Worm (Caenorhabditis elegans) whole organism, young adult: ENCODE measurements around the gene W06D11.3.
A peak's percentile ranks its signal among the peaks of the same experiment; 100 is the strongest.

ENCODE experiments used
- B0019.2 ChIP-seq: fragments of 200-800 bp; sonication (Bioruptor generic); conservative IDR thresholded peaks from 2 replicates; pipeline ENCODE4 v1.3.6; 2022; ENCODE audit warnings: missing genetic modification reagents, missing genetic modification characterization, missing compliant biosample characterization
- B0035.1 ChIP-seq: sonication (generic microtip); optimal IDR thresholded peaks from 2 replicates; lab custom pipeline; 2016; ENCODE audit warnings: missing genetic modification characterization, mild to moderate bottlenecking, missing compliant biosample characterization, missing genotype, missing genetic modification reagents
- B0261.1 ChIP-seq: sonication (generic microtip); optimal IDR thresholded peaks from 2 replicates; lab custom pipeline; 2016; ENCODE audit warnings: mild to moderate bottlenecking, missing genetic modification characterization, moderate library complexity, missing compliant biosample characterization
- C06A6.2 ChIP-seq: fragments of 200-800 bp; sonication (Bioruptor generic); conservative IDR thresholded peaks from 2 replicates; pipeline ENCODE4 v1.3.6; 2022; ENCODE audit warnings: missing genetic modification characterization, missing compliant biosample characterization
- C17E4.6 ChIP-seq: fragments of 200-800 bp; sonication (Bioruptor generic); IDR thresholded peaks from 2 replicates; pipeline ENCODE4 v1.3.6; 2022; ENCODE audit warnings: missing genetic modification reagents, missing genetic modification characterization, missing compliant biosample characterization
- D2030.7 ChIP-seq: fragments of 200-800 bp; sonication (Bioruptor generic); IDR thresholded peaks from 2 replicates; pipeline ENCODE4 v1.3.6; 2022; ENCODE audit warnings: missing genetic modification reagents, missing genetic modification characterization, missing compliant biosample characterization
- F10E7.11 ChIP-seq: sonication (generic microtip); optimal IDR thresholded peaks from 2 replicates; lab custom pipeline; 2017; ENCODE audit warnings: mild to moderate bottlenecking, missing genetic modification characterization, moderate library complexity, missing compliant biosample characterization
- F33H1.4 ChIP-seq: fragments of 200-800 bp; sonication (Bioruptor generic); IDR thresholded peaks from 2 replicates; pipeline ENCODE4 v1.3.6; 2022; ENCODE audit warnings: missing genetic modification reagents, missing genetic modification characterization, missing compliant biosample characterization
- F57C9.4 ChIP-seq: sonication (generic microtip); optimal IDR thresholded peaks from 2 replicates; lab custom pipeline; 2017; ENCODE audit warnings: mild to moderate bottlenecking, missing genetic modification characterization, missing compliant biosample characterization
- T26A5.8 ChIP-seq: sonication (generic microtip); optimal IDR thresholded peaks from 2 replicates; lab custom pipeline; 2016; ENCODE audit warnings: missing genetic modification characterization, missing compliant biosample characterization
- Y56A3A.18 ChIP-seq: fragments of 200-800 bp; sonication (Bioruptor generic); IDR thresholded peaks from 2 replicates; pipeline ENCODE4 v1.3.6; 2022; ENCODE audit warnings: missing genetic modification reagents, missing genetic modification characterization, missing compliant biosample characterization
- Y79H2A.3 ChIP-seq: fragments of 200-800 bp; sonication (Bioruptor generic); conservative IDR thresholded peaks from 2 replicates; pipeline ENCODE4 v1.3.6; 2022; ENCODE audit warnings: missing genetic modification reagents, missing genetic modification characterization, missing compliant biosample characterization
- Y95B8A.8 ChIP-seq: fragments of 200-800 bp; sonication (Bioruptor generic); IDR thresholded peaks from 2 replicates; pipeline ENCODE4 v1.3.6; 2022; ENCODE audit warnings: missing genetic modification reagents, missing genetic modification characterization, missing compliant biosample characterization
- akir-1 ChIP-seq: fragments of 200-800 bp; sonication (Bioruptor generic); optimal IDR thresholded peaks from 2 replicates; lab custom pipeline; 2018; ENCODE audit warnings: mild to moderate bottlenecking, missing genetic modification characterization, moderate library complexity, missing compliant biosample characterization
- ama-1 ChIP-seq, 3 experiments: fragments of 150-350 bp in 1 of 3; sonication (generic microtip) in 2 of 3; optimal IDR thresholded peaks; 2 replicates each; lab custom pipeline; 2014 to 2018; ENCODE audit warnings: missing biosample characterization in 2 of 3, missing genetic modification characterization in 2 of 3, missing genetic modification reagents in 2 of 3
- atf-7 ChIP-seq: sonication (generic microtip); optimal IDR thresholded peaks from 2 replicates; lab custom pipeline; 2017; ENCODE audit warnings: mild to moderate bottlenecking, missing genetic modification characterization, missing compliant biosample characterization
- athp-1 ChIP-seq: sonication (generic microtip); optimal IDR thresholded peaks from 2 replicates; lab custom pipeline; 2017; ENCODE audit warnings: mild to moderate bottlenecking, missing genetic modification characterization, missing compliant biosample characterization
- attf-3 ChIP-seq: fragments of 200-800 bp; sonication (Bioruptor generic); conservative IDR thresholded peaks from 2 replicates; pipeline ENCODE4 v1.3.6; 2022; ENCODE audit warnings: missing genetic modification reagents, missing genetic modification characterization, missing compliant biosample characterization
- attf-5 ChIP-seq: fragments of 200-800 bp; sonication (Bioruptor generic); optimal IDR thresholded peaks from 2 replicates; lab custom pipeline; 2018; ENCODE audit warnings: mild to moderate bottlenecking, missing genetic modification characterization, missing compliant biosample characterization
- bed-2 ChIP-seq: fragments of 200-800 bp; sonication (Bioruptor generic); IDR thresholded peaks from 2 replicates; pipeline ENCODE4 v1.3.6; 2022; ENCODE audit warnings: missing genetic modification reagents, missing genetic modification characterization, missing compliant biosample characterization
- cebp-2 ChIP-seq: fragments of 200-800 bp; sonication (Bioruptor generic); IDR thresholded peaks from 2 replicates; pipeline ENCODE4 v1.3.6; 2022; ENCODE audit warnings: missing genetic modification characterization, missing compliant biosample characterization
- ceh-100 ChIP-seq: fragments of 200-800 bp; sonication (Bioruptor generic); IDR thresholded peaks from 2 replicates; pipeline ENCODE4 v1.3.6; 2022; ENCODE audit warnings: missing genetic modification reagents, missing genetic modification characterization, missing compliant biosample characterization
- chd-7 ChIP-seq: sonication (generic microtip); optimal IDR thresholded peaks from 2 replicates; lab custom pipeline; 2016; ENCODE audit warnings: mild to moderate bottlenecking, missing genetic modification characterization, moderate library complexity, missing compliant biosample characterization
- die-1 ChIP-seq: sonication (generic microtip); optimal IDR thresholded peaks from 2 replicates; lab custom pipeline; 2016; ENCODE audit warnings: missing genotype, mild to moderate bottlenecking, missing genetic modification characterization, missing compliant biosample characterization
- dox-1 ChIP-seq: fragments of 200-800 bp; sonication (Bioruptor generic); IDR thresholded peaks from 2 replicates; pipeline ENCODE4 v1.3.6; 2022; ENCODE audit warnings: missing genetic modification reagents, missing genetic modification characterization, missing compliant biosample characterization
- egrh-3 ChIP-seq: fragments of 200-800 bp; sonication (Bioruptor generic); IDR thresholded peaks from 2 replicates; pipeline ENCODE4 v1.3.6; 2022; ENCODE audit warnings: missing genetic modification reagents, missing genetic modification characterization, missing compliant biosample characterization
- ekl-4 ChIP-seq: fragments of 200-800 bp; sonication (Bioruptor generic); IDR thresholded peaks from 2 replicates; pipeline ENCODE4 v1.3.6; 2022; ENCODE audit warnings: missing genetic modification reagents, missing genetic modification characterization, missing compliant biosample characterization
- fkh-3 ChIP-seq: sonication (generic microtip); optimal IDR thresholded peaks from 2 replicates; lab custom pipeline; 2016; ENCODE audit warnings: mild to moderate bottlenecking, missing genetic modification characterization, missing compliant biosample characterization
- him-1 ChIP-seq: sonication (generic microtip); optimal IDR thresholded peaks from 2 replicates; lab custom pipeline; 2016; ENCODE audit warnings: missing genotype, missing genetic modification reagents, missing genetic modification characterization, missing compliant biosample characterization
- hmg-1.2 ChIP-seq: fragments of 200-800 bp; sonication (Bioruptor generic); IDR thresholded peaks from 2 replicates; pipeline ENCODE4 v1.3.6; 2022; ENCODE audit warnings: missing genetic modification reagents, missing genetic modification characterization, missing compliant biosample characterization
- hrde-1 ChIP-seq: sonication (generic microtip); optimal IDR thresholded peaks from 2 replicates; lab custom pipeline; 2016; ENCODE audit warnings: missing genetic modification characterization, mild to moderate bottlenecking, missing compliant biosample characterization, moderate library complexity, missing genotype, missing genetic modification reagents, borderline replicate concordance
- madf-6 ChIP-seq: fragments of 200-800 bp; sonication (Bioruptor generic); IDR thresholded peaks from 2 replicates; pipeline ENCODE4 v1.3.6; 2022; ENCODE audit warnings: missing genetic modification reagents, missing genetic modification characterization, missing compliant biosample characterization
- mcd-1 ChIP-seq: fragments of 200-800 bp; sonication (Bioruptor generic); IDR thresholded peaks from 2 replicates; pipeline ENCODE4 v1.3.6; 2022; ENCODE audit warnings: missing genetic modification reagents, missing genetic modification characterization, missing compliant biosample characterization
- nfyb-1 ChIP-seq: fragments of 200-800 bp; sonication (Bioruptor generic); IDR thresholded peaks from 2 replicates; pipeline ENCODE4 v1.3.6; 2022; ENCODE audit warnings: missing genetic modification reagents, missing genetic modification characterization, missing compliant biosample characterization
- nhr-179 ChIP-seq: sonication (generic microtip); optimal IDR thresholded peaks from 2 replicates; lab custom pipeline; 2016; ENCODE audit warnings: mild to moderate bottlenecking, missing genetic modification characterization, missing compliant biosample characterization
- rcor-1 ChIP-seq: fragments of 200-800 bp; sonication (Bioruptor generic); IDR thresholded peaks from 2 replicates; pipeline ENCODE4 v1.3.6; 2022; ENCODE audit warnings: missing genetic modification reagents, missing genetic modification characterization, missing compliant biosample characterization
- rpc-1 ChIP-seq, 2 experiments: fragments of 150-350 bp in 1 of 2; sonication (generic microtip) in 1 of 2; optimal IDR thresholded peaks; 2 replicates each; lab custom pipeline; 2014 to 2018; ENCODE audit warnings: missing biosample characterization in 1 of 2, missing genetic modification characterization in 1 of 2, missing genetic modification reagents in 1 of 2, missing genotype in 1 of 2
- snpc-1.3 ChIP-seq: sonication (generic microtip); optimal IDR thresholded peaks from 2 replicates; lab custom pipeline; 2017; ENCODE audit warnings: missing genetic modification characterization, mild to moderate bottlenecking, missing compliant biosample characterization, antibody characterized with exemption, moderate library complexity, missing genotype, missing genetic modification reagents; ENCODE audit not compliant: insufficient read depth
- snpc-3.4 ChIP-seq: sonication (generic microtip); optimal IDR thresholded peaks from 2 replicates; lab custom pipeline; 2017; ENCODE audit warnings: missing genetic modification characterization, mild to moderate bottlenecking, missing compliant biosample characterization, antibody characterized with exemption, moderate library complexity, missing genotype, missing genetic modification reagents
- sptf-2 ChIP-seq: fragments of 200-800 bp; sonication (Bioruptor generic); optimal IDR thresholded peaks from 2 replicates; lab custom pipeline; 2018; ENCODE audit warnings: mild to moderate bottlenecking, missing genetic modification characterization, missing compliant biosample characterization
- unc-62 ChIP-seq: fragments of 150-350 bp; optimal IDR thresholded peaks from 2 replicates; lab custom pipeline; 2014; ENCODE audit warnings: missing biosample characterization, missing genetic modification reagents, missing genetic modification characterization
- xnd-1 ChIP-seq: sonication (generic microtip); optimal IDR thresholded peaks from 2 replicates; lab custom pipeline; 2016; ENCODE audit warnings: missing genotype, missing genetic modification reagents, missing genetic modification characterization, missing compliant biosample characterization
- ztf-18 ChIP-seq: sonication (generic microtip); optimal IDR thresholded peaks from 2 replicates; lab custom pipeline; 2016; ENCODE audit warnings: missing genotype, mild to moderate bottlenecking, missing genetic modification characterization, missing compliant biosample characterization
- ztf-25 ChIP-seq: fragments of 200-800 bp; sonication (Bioruptor generic); IDR thresholded peaks from 2 replicates; pipeline ENCODE4 v1.3.6; 2022; ENCODE audit warnings: missing genetic modification reagents, missing genetic modification characterization, missing compliant biosample characterization
- ztf-3 ChIP-seq: fragments of 200-800 bp; sonication (Bioruptor generic); optimal IDR thresholded peaks from 2 replicates; lab custom pipeline; 2018; ENCODE audit warnings: mild to moderate bottlenecking, missing genetic modification characterization, missing compliant biosample characterization

The W06D11.3 gene

DNA sequence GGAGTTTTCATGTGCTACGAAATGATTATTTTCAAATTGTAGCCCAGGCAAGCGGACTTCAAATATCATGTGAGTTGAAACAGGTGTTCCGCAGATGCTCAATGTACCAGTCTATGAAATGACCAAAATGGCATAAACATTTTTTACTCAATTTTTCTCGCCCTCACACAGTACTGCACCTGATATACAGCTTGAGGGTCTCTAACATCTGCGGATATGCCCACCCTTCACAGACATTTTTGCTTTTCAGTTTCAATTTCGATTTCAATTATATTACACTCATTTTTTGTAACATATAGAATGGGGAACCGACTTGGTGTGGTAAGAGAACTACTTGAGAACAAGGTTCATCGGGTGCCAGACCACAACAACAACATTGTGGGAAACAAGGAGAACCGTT is 48.2 kb downstream of the W06D11.3 start, which contains the start of gene F42F12.11:
Gene F42F12.11 (plus strand): TSS at position 301 of the 400 bp plus-strand sequence.
- TF ChIP-seq ama-1 (optimal IDR thresholded peaks at IDR 0.05; lab: Kevin White, UChicago) (no peak), ama-1 (GFP tag; optimal IDR thresholded peaks at IDR 0.05; lab: Kevin White, UChicago) (no peak), C17E4.6 (GFP tag; lab: Robert Waterston, UW) (no peak), Y56A3A.18 (GFP tag; lab: Robert Waterston, UW) (no peak), T26A5.8 (tag; lab: Kevin White, UChicago) (no peak), bed-2 (GFP tag; lab: Robert Waterston, UW) (no peak), rcor-1 (GFP tag; lab: Robert Waterston, UW) (no peak), ztf-3 (no peak)

DNA sequence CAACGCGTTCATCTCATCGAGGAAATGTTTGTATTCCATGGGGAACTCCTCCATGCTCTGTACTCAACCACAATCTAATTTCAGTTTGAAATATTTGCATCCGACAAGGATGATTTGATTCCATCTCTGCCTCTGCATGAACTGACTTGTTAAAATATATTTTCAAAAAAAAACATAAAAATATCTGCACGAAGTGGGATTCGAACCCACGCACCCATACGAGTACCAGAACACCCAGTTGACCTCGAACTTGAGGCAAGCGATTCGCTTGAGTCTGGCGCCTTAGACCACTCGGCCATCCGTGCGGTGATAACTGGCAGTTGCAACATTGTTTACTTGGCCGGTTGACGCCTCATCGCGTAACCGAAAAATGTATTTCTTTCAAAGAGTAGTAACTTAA is 49.3 kb downstream of the W06D11.3 start:
- no peak for TF ChIP-seq mcd-1
- TF ChIP-seq nhr-179: peak; percentile 64
- 0 out of 2 replicates have a peak, but pooled peaks have one; percentile 61 for TF ChIP-seq cebp-2 (GFP tag; lab: Robert Waterston, UW)
- TF ChIP-seq fkh-3 (tag; lab: Kevin White, UChicago): peak; percentile 60
- no peak for TF ChIP-seq ztf-3
- TF ChIP-seq dox-1 (GFP tag; lab: Robert Waterston, UW): peak; percentile 82
- peak; percentile 58 for TF ChIP-seq ztf-18 (tag; lab: Kevin White, UChicago)
- TF ChIP-seq ceh-100 (GFP tag; lab: Robert Waterston, UW): no peak
- peak; percentile 69 for TF ChIP-seq hmg-1.2 (GFP tag; lab: Robert Waterston, UW)
- peak; percentile 75 for TF ChIP-seq him-1 (tag; lab: Kevin White, UChicago)
- TF ChIP-seq B0261.1 (tag; lab: Kevin White, UChicago): peak; percentile 93
- no peak for TF ChIP-seq F57C9.4 (tag; lab: Kevin White, UChicago)
- peak; percentile 86 for TF ChIP-seq rpc-1 (optimal IDR thresholded peaks at IDR 0.05; lab: Kevin White, UChicago)
- peak; percentile 90 for TF ChIP-seq rpc-1 (tag; optimal IDR thresholded peaks at IDR 0.05; lab: Kevin White, UChicago)
- peak; percentile 48; the same call in 1 of the 2 replicates for TF ChIP-seq egrh-3
- peak; percentile 94 for TF ChIP-seq ztf-25 (GFP tag; lab: Robert Waterston, UW)
- no peak for TF ChIP-seq sptf-2
- TF ChIP-seq B0019.2 (GFP tag; lab: Robert Waterston, UW): 0 out of 2 replicates have a peak, but pooled peaks have one; percentile 7
- TF ChIP-seq Y95B8A.8 (GFP tag; lab: Robert Waterston, UW): 0 out of 2 replicates have a peak, but pooled peaks have one; percentile 51
- peak; percentile 87 for TF ChIP-seq die-1
- TF ChIP-seq ama-1 (optimal IDR thresholded peaks at IDR 0.05; lab: Kevin White, UChicago): no peak
- TF ChIP-seq ama-1 (GFP tag; optimal IDR thresholded peaks at IDR 0.05; lab: Kevin White, UChicago): peak in 1 of 2 experiments; percentile 42
- peak; percentile 14 for TF ChIP-seq akir-1 (GFP tag; lab: Kevin White, UChicago)
- no peak for TF ChIP-seq F33H1.4 (GFP tag; lab: Robert Waterston, UW)
- peak; percentile 56 for TF ChIP-seq snpc-3.4
- peak; percentile 54 for TF ChIP-seq chd-7
- peak; percentile 48 for TF ChIP-seq attf-5 (GFP tag; lab: Kevin White, UChicago)
- peak; percentile 54 for TF ChIP-seq athp-1 (tag; lab: Kevin White, UChicago)
- TF ChIP-seq madf-6: 0 out of 2 replicates have a peak, but pooled peaks have one; percentile 49
- TF ChIP-seq unc-62 (GFP tag; lab: Kevin White, UChicago): no peak
- peak; percentile 61 for TF ChIP-seq hrde-1 (tag; lab: Kevin White, UChicago)
- TF ChIP-seq C06A6.2: no peak
- TF ChIP-seq F10E7.11 (tag; lab: Kevin White, UChicago): no peak
- TF ChIP-seq B0035.1: peak; percentile 18
- peak; percentile 93 for TF ChIP-seq D2030.7 (GFP tag; lab: Robert Waterston, UW)
- peak; percentile 81 for TF ChIP-seq snpc-1.3
- 0 out of 2 replicates have a peak, but pooled peaks have one; percentile 22 for TF ChIP-seq ekl-4 (GFP tag; lab: Robert Waterston, UW)
- TF ChIP-seq Y79H2A.3 (GFP tag; lab: Robert Waterston, UW): no peak
- 0 out of 2 replicates have a peak, but pooled peaks have one; percentile 16 for TF ChIP-seq attf-3 (GFP tag; lab: Robert Waterston, UW)
- peak; percentile 73 for TF ChIP-seq nfyb-1 (GFP tag; lab: Robert Waterston, UW)
- no peak for TF ChIP-seq xnd-1 (tag; lab: Kevin White, UChicago)
- TF ChIP-seq Y56A3A.18 (GFP tag; lab: Robert Waterston, UW): peak; percentile 76
- TF ChIP-seq atf-7: peak; percentile 58
